Fruit fly (Drosophila melanogaster): ENCODE measurements around the gene CG13801.

The CG13801 gene

DNA sequence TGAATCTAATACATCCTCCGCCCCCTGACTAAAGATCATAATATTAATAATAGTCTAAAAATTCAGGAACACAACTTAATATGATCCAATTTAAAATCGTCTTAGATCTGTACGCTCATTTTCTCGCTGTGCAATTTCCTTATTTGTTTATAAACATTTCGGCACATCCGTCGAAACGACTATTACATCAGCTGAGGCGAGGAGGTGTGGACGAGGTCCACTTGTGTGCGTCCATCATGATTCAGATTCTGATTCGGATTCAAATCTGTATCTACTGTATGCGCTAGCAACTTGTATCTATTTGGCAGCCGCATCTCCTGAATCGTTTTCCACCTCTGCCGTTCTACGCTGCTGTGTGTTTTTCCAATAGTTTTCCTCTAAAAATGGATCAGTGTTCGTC, 19.1 kb downstream of the CG13801 start:
- TF ChIP-seq pdm3 (GFP tag; optimal IDR thresholded peaks at IDR 0.05) (no peak), CG4318 (GFP tag; optimal IDR thresholded peaks at IDR 0.05) (no peak), dsx (GFP tag; optimal IDR thresholded peaks at IDR 0.05; ENCODE audit: poor library complexity, severe bottlenecking) (no peak)

DNA sequence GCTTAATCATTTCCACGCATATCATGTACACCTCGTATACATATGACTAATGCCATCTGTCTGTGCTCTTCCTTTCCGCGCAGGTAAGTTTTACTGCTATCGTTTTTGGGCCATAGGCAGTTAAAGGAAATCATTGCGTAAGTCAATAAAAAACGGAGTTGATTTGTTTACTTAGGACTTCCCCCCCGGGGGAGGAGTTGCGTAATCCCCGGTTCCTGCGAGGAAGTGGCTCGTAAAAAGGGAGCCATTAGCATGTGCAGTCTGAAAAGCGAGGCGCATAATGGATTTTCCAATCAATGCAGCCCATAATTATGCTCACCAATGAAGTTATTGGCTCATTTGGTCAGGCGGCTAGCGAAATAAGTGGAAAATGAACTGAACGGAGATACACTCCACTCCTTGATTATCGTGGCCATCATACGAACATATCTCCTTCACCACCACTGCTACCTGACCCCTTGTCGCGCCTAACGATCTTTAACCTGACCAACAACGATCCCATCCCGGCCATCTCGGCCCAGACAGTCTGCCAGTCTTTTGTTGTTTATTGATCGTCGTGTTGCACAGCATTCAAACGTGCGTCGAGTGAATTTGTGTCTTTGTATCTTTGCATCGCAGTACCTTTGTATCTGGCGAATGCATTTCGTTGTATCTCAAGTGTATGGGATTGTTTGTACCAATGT, 25.1 kb downstream of the CG13801 start:
- TF ChIP-seq CG6163 (GFP tag; IDR thresholded peaks at IDR 0.05) (0 out of 3 replicates have a peak, but pooled peaks have one; percentile 14), Met (GFP tag; optimal IDR thresholded peaks at IDR 0.05) (no peak), CG15336 (GFP tag; IDR thresholded peaks at IDR 0.05) (no peak), Gug (GFP tag; IDR thresholded peaks at IDR 0.05) (no peak), CG4318 (GFP tag; optimal IDR thresholded peaks at IDR 0.05) (no peak), Eip78C (GFP tag) (peak; percentile 14)

DNA sequence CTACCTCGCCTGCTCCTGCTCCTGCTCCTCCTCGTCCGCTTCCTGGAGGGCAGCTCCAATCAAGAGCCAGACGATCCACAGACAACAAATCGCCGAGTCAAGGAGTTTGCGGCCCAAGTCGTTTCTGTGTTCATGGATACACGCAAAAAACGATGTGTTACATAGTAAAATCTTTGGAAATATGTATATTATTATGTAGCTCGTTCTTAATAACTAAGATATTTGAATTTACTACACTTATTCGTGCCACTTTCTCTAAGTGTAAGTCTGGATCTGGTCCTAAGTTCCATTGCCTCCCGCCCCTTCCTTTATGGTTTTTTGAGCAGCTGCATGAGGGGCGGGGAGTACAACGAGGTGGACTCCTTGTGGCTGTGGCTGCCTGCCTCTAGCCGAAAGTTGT, 26.1 kb downstream of the CG13801 start:
- no peak for TF ChIP-seq CG11902 (GFP tag; optimal IDR thresholded peaks at IDR 0.05)
- peak; percentile 55 for TF ChIP-seq pdm3 (GFP tag; optimal IDR thresholded peaks at IDR 0.05)
- TF ChIP-seq acj6 (GFP tag; optimal IDR thresholded peaks at IDR 0.05), result peak; percentile 42
- peak; percentile 42 for TF ChIP-seq esn (GFP tag; optimal IDR thresholded peaks at IDR 0.05)
- TF ChIP-seq Eip78C (GFP tag), result peak; percentile 90
- no peak for TF ChIP-seq svp (GFP tag)
- TF ChIP-seq Ets96B (tag; optimal IDR thresholded peaks at IDR 0.05), result peak; percentile 72
- peak; percentile 49 to 66 for TF ChIP-seq ss (GFP tag; optimal IDR thresholded peaks at IDR 0.05)
- TF ChIP-seq CG10669 (GFP tag; optimal IDR thresholded peaks at IDR 0.05), result peak; percentile 65
- TF ChIP-seq CG16779 (tag; optimal IDR thresholded peaks at IDR 0.05), result peak; percentile 32
- no peak for TF ChIP-seq Ets21C (GFP tag; optimal IDR thresholded peaks at IDR 0.05)
- peak; percentile 34 for TF ChIP-seq CG6276 (GFP tag; optimal IDR thresholded peaks at IDR 0.05)
- TF ChIP-seq fd85E (GFP tag; optimal IDR thresholded peaks at IDR 0.05), result no peak
- TF ChIP-seq CG6792 (GFP tag; optimal IDR thresholded peaks at IDR 0.05), result peak; percentile 58
- peak; percentile 61 for TF ChIP-seq eg (GFP tag; IDR thresholded peaks at IDR 0.05)
- TF ChIP-seq CG8119 (GFP tag; IDR thresholded peaks at IDR 0.05), result peak; percentile 65; the same call in 2 of the 3 replicates
- TF ChIP-seq Smox (GFP tag; optimal IDR thresholded peaks at IDR 0.05), result no peak
- TF ChIP-seq topi (GFP tag; optimal IDR thresholded peaks at IDR 0.05), result peak; percentile 30
- peak; percentile 57 for TF ChIP-seq CG3919 (GFP tag; optimal IDR thresholded peaks at IDR 0.05)
- TF ChIP-seq CG9139 (GFP tag; optimal IDR thresholded peaks at IDR 0.05), result peak; percentile 2
- peak; percentile 44 for TF ChIP-seq vri (GFP tag; optimal IDR thresholded peaks at IDR 0.05)
- TF ChIP-seq Hr39 (GFP tag; optimal IDR thresholded peaks at IDR 0.05), result no peak
- TF ChIP-seq net (GFP tag; optimal IDR thresholded peaks at IDR 0.05), result peak; percentile 30
- TF ChIP-seq fkh (GFP tag; optimal IDR thresholded peaks at IDR 0.05), result no peak
- peak; percentile 79 for TF ChIP-seq CG10631 (GFP tag; optimal IDR thresholded peaks at IDR 0.05)
- TF ChIP-seq CG3032 (tag; optimal IDR thresholded peaks at IDR 0.05), result peak; percentile 72
- peak; percentile 15 for TF ChIP-seq CG8632 (GFP tag; optimal IDR thresholded peaks at IDR 0.05)
- peak; percentile 71 for TF ChIP-seq Eip75B (GFP tag; optimal IDR thresholded peaks at IDR 0.05)
- TF ChIP-seq Gug (GFP tag; IDR thresholded peaks at IDR 0.05), result no peak
- peak; percentile 40 for TF ChIP-seq Met (GFP tag; optimal IDR thresholded peaks at IDR 0.05)
- TF ChIP-seq CG15336 (GFP tag; IDR thresholded peaks at IDR 0.05), result peak; percentile 63
- TF ChIP-seq lz (GFP tag; optimal IDR thresholded peaks at IDR 0.05), result peak; percentile 35
- TF ChIP-seq CG11294 (GFP tag; IDR thresholded peaks at IDR 0.05), result no peak
- TF ChIP-seq OdsH (GFP tag; optimal IDR thresholded peaks at IDR 0.05), result peak; percentile 27
- peak; percentile 9 for TF ChIP-seq CG7368 (GFP tag; optimal IDR thresholded peaks at IDR 0.05)
- peak; percentile 37 for TF ChIP-seq Lpt (GFP tag; optimal IDR thresholded peaks at IDR 0.05)
- TF ChIP-seq Hr38 (GFP tag; optimal IDR thresholded peaks at IDR 0.05), result no peak
- TF ChIP-seq Hr4 (GFP tag; optimal IDR thresholded peaks at IDR 0.05), result peak; percentile 68
- TF ChIP-seq Eip93F (GFP tag; optimal IDR thresholded peaks at IDR 0.05), result no peak
- TF ChIP-seq Sox102F (GFP tag; optimal IDR thresholded peaks at IDR 0.05), result no peak
- peak; percentile 57 for TF ChIP-seq CG32006 (GFP tag; optimal IDR thresholded peaks at IDR 0.05)
- TF ChIP-seq achi (GFP tag; optimal IDR thresholded peaks at IDR 0.05), result peak; percentile 60
- TF ChIP-seq spab (GFP tag; optimal IDR thresholded peaks at IDR 0.05), result peak; percentile 51
- no peak for TF ChIP-seq dac (GFP tag; optimal IDR thresholded peaks at IDR 0.05)
- TF ChIP-seq dsx (GFP tag; optimal IDR thresholded peaks at IDR 0.05; ENCODE audit: poor library complexity, severe bottlenecking), result peak; percentile 74
